Fruit fly (Drosophila melanogaster) whole organism, embryonic: ENCODE results near the gene CG3984.

Experiments used
- B-H2 ChIP-seq: fragments of 200-800 bp; sonication (Bioruptor generic); optimal IDR thresholded peaks from 2 replicates; lab custom pipeline; 2018; ENCODE audit warnings: missing biosample characterization, mild to moderate bottlenecking, missing genetic modification characterization
- Bgb ChIP-seq: fragments of 200-800 bp; sonication (Bioruptor generic); IDR thresholded peaks from 2 replicates; pipeline ENCODE4 v1.3.6; 2022; ENCODE audit warnings: missing biosample characterization, missing genetic modification characterization; ENCODE audit not compliant: partially characterized antibody
- CG10267 ChIP-seq: fragments of 200-800 bp; sonication (Bioruptor generic); optimal IDR thresholded peaks from 2 replicates; lab custom pipeline; 2018; ENCODE audit warnings: missing biosample characterization, mild to moderate bottlenecking, missing genetic modification characterization, moderate library complexity
- CG1233 ChIP-seq: fragments of 200-800 bp; sonication (Bioruptor generic); optimal IDR thresholded peaks from 4 replicates; lab custom pipeline; 2018; ENCODE audit warnings: missing biosample characterization, mild to moderate bottlenecking, missing genetic modification characterization
- CG12744 ChIP-seq: fragments of 200-800 bp; sonication (Bioruptor generic); optimal IDR thresholded peaks from 2 replicates; lab custom pipeline; 2016; ENCODE audit warnings: missing biosample characterization, missing genetic modification characterization
- CG13296 ChIP-seq: fragments of 200-800 bp; sonication (Bioruptor generic); optimal IDR thresholded peaks from 3 replicates; lab custom pipeline; 2018; ENCODE audit warnings: missing biosample characterization, mild to moderate bottlenecking, missing genetic modification characterization
- CG14667 ChIP-seq: fragments of 200-800 bp; sonication (Bioruptor generic); IDR thresholded peaks from 2 replicates; pipeline ENCODE4 v1.3.6; 2022; ENCODE audit warnings: missing biosample characterization, missing genetic modification characterization
- CG14965 ChIP-seq: fragments of 200-800 bp; sonication (Bioruptor generic); optimal IDR thresholded peaks from 2 replicates; lab custom pipeline; 2016; ENCODE audit warnings: missing biosample characterization, missing genetic modification characterization, borderline replicate concordance
- CG15601 ChIP-seq: fragments of 200-800 bp; sonication (Bioruptor generic); optimal IDR thresholded peaks from 3 replicates; lab custom pipeline; 2019; ENCODE audit warnings: missing biosample characterization, mild to moderate bottlenecking, missing genetic modification characterization, moderate library complexity
- CG17186 ChIP-seq: fragments of 200-800 bp; sonication (Bioruptor generic); optimal IDR thresholded peaks from 3 replicates; lab custom pipeline; 2017; ENCODE audit warnings: missing biosample characterization, missing genetic modification reagents, missing genetic modification characterization
- CG17359 ChIP-seq: fragments of 200-800 bp; sonication (Bioruptor generic); optimal IDR thresholded peaks from 3 replicates; lab custom pipeline; 2018; ENCODE audit warnings: missing biosample characterization, mild to moderate bottlenecking, missing genetic modification characterization, moderate library complexity
- CG17912 ChIP-seq: fragments of 200-800 bp; sonication (Bioruptor generic); optimal IDR thresholded peaks from 2 replicates; lab custom pipeline; 2018; ENCODE audit warnings: missing biosample characterization, mild to moderate bottlenecking, missing genetic modification characterization
- CG2116 ChIP-seq: fragments of 200-800 bp; sonication (Bioruptor generic); optimal IDR thresholded peaks from 3 replicates; lab custom pipeline; 2018; ENCODE audit warnings: missing biosample characterization, mild to moderate bottlenecking, missing genetic modification characterization
- CG2129 ChIP-seq: fragments of 200-800 bp; sonication (Bioruptor generic); IDR thresholded peaks from 2 replicates; pipeline ENCODE4 v1.3.6; 2022; ENCODE audit warnings: missing biosample characterization, missing genetic modification characterization; ENCODE audit not compliant: partially characterized antibody
- CG31365 ChIP-seq: fragments of 200-800 bp; sonication (Bioruptor generic); optimal IDR thresholded peaks from 2 replicates; lab custom pipeline; 2018; ENCODE audit warnings: missing biosample characterization, mild to moderate bottlenecking, missing genetic modification characterization
- CG32772 ChIP-seq: fragments of 200-800 bp; sonication (Bioruptor generic); IDR thresholded peaks from 2 replicates; pipeline ENCODE4 v1.3.6; 2022; ENCODE audit warnings: missing biosample characterization, missing genetic modification characterization
- CG6175 ChIP-seq: fragments of 200-800 bp; sonication (Bioruptor generic); IDR thresholded peaks from 3 replicates; pipeline ENCODE4 v1.3.6; 2022; ENCODE audit warnings: missing biosample characterization, missing genetic modification characterization
- CG6689 ChIP-seq: fragments of 200-800 bp; sonication (Bioruptor generic); IDR thresholded peaks from 2 replicates; pipeline ENCODE4 v1.3.6; 2022; ENCODE audit warnings: missing biosample characterization, missing genetic modification characterization
- CG7556 ChIP-seq: fragments of 200-800 bp; sonication (Bioruptor generic); optimal IDR thresholded peaks from 2 replicates; lab custom pipeline; 2017; ENCODE audit warnings: missing biosample characterization, mild to moderate bottlenecking, missing genetic modification characterization
- CG8765 ChIP-seq: fragments of 200-800 bp; sonication (Bioruptor generic); IDR thresholded peaks from 2 replicates; pipeline ENCODE4 v1.3.6; 2022; ENCODE audit warnings: missing biosample characterization, missing genetic modification characterization
- CG9876 ChIP-seq: fragments of 200-800 bp; sonication (Bioruptor generic); optimal IDR thresholded peaks from 2 replicates; lab custom pipeline; 2016; ENCODE audit warnings: missing biosample characterization, missing genetic modification characterization
- CHES-1-like ChIP-seq: fragments of 200-800 bp; sonication (Bioruptor generic); optimal IDR thresholded peaks from 2 replicates; lab custom pipeline; 2016; ENCODE audit warnings: missing biosample characterization, missing genetic modification characterization
- Doc3 ChIP-seq: fragments of 200-800 bp; sonication (Bioruptor generic); IDR thresholded peaks from 3 replicates; pipeline ENCODE4 v1.3.6; 2022; ENCODE audit warnings: missing biosample characterization, missing genetic modification characterization; ENCODE audit not compliant: partially characterized antibody
- Dref ChIP-seq: fragments of 200-800 bp; sonication (Bioruptor generic); IDR thresholded peaks from 2 replicates; pipeline ENCODE4 v1.3.6; 2022; ENCODE audit warnings: missing biosample characterization, missing genetic modification characterization
- Drgx ChIP-seq: fragments of 200-800 bp; sonication (Bioruptor generic); IDR thresholded peaks from 2 replicates; pipeline ENCODE4 v1.3.6; 2022; ENCODE audit warnings: missing biosample characterization, missing genetic modification characterization
- E2f1 ChIP-seq: fragments of 200-800 bp; sonication (Bioruptor generic); IDR thresholded peaks from 2 replicates; pipeline ENCODE4 v1.3.6; 2022; ENCODE audit warnings: missing biosample characterization, missing genetic modification characterization
- Ets65A ChIP-seq: fragments of 200-800 bp; sonication (Bioruptor generic); peaks from one replicate; lab custom pipeline; 2016; ENCODE audit warnings: missing biosample characterization, missing genetic modification characterization
- Gsc ChIP-seq: fragments of 200-800 bp; sonication (Bioruptor generic); IDR thresholded peaks from 2 replicates; pipeline ENCODE4 v1.3.6; 2022; ENCODE audit warnings: missing biosample characterization, missing genetic modification characterization
- HLH3B ChIP-seq: fragments of 200-800 bp; sonication (Bioruptor generic); IDR thresholded peaks from 2 replicates; pipeline ENCODE4 v1.3.6; 2022; ENCODE audit warnings: missing biosample characterization, missing genetic modification characterization
- Hr3 ChIP-seq: fragments of 200-800 bp; sonication (Bioruptor generic); optimal IDR thresholded peaks from 3 replicates; lab custom pipeline; 2016; ENCODE audit warnings: missing biosample characterization, missing genetic modification characterization
- Lpt ChIP-seq: fragments of >200 bp; optimal IDR thresholded peaks from 2 replicates; lab custom pipeline; 2018; ENCODE audit warnings: missing biosample characterization, missing genetic modification characterization
- MBD-R2 ChIP-seq: fragments of 200-800 bp; sonication (Bioruptor generic); IDR thresholded peaks from 2 replicates; pipeline ENCODE4 v1.3.6; 2022; ENCODE audit warnings: missing biosample characterization, missing genetic modification characterization
- Neu2 ChIP-seq: fragments of 200-800 bp; sonication (Bioruptor generic); optimal IDR thresholded peaks from 3 replicates; lab custom pipeline; 2016; ENCODE audit warnings: missing biosample characterization, missing genetic modification characterization, borderline replicate concordance
- Ptx1 ChIP-seq: fragments of 200-800 bp; sonication (Bioruptor generic); IDR thresholded peaks from 2 replicates; pipeline ENCODE4 v1.3.6; 2022; ENCODE audit warnings: missing biosample characterization, missing genetic modification characterization
- ato ChIP-seq: fragments of 200-800 bp; sonication (Bioruptor generic); IDR thresholded peaks from 2 replicates; pipeline ENCODE4 v1.3.6; 2022; ENCODE audit warnings: missing biosample characterization, missing genetic modification characterization; ENCODE audit not compliant: partially characterized antibody
- chif ChIP-seq, 2 experiments: fragments of 200-800 bp; sonication (Bioruptor generic); optimal IDR thresholded peaks; 3 replicates each; lab custom pipeline; 2016; ENCODE audit warnings: missing biosample characterization in 2 of 2, missing genetic modification characterization in 2 of 2
- crc ChIP-seq: fragments of 200-800 bp; sonication (Bioruptor generic); optimal IDR thresholded peaks from 2 replicates; lab custom pipeline; 2016; ENCODE audit warnings: missing biosample characterization, missing genetic modification characterization
- dimm ChIP-seq: fragments of 200-800 bp; sonication (Bioruptor generic); IDR thresholded peaks from 2 replicates; pipeline ENCODE4 v1.3.6; 2022; ENCODE audit warnings: missing biosample characterization, missing genetic modification characterization
- dpn ChIP-seq, 2 experiments: fragments of 200-800 bp; sonication (Bioruptor generic); optimal IDR thresholded peaks; 3 replicates each; lab custom pipeline; 2016; ENCODE audit warnings: missing biosample characterization in 2 of 2, missing genetic modification characterization in 2 of 2
- esg ChIP-seq: fragments of 200-800 bp; sonication (Bioruptor generic); conservative IDR thresholded peaks from 2 replicates; pipeline ENCODE4 v1.3.6; 2022; ENCODE audit warnings: missing biosample characterization, missing genetic modification characterization
- fd3F ChIP-seq: fragments of 200-800 bp; sonication (Bioruptor generic); optimal IDR thresholded peaks from 2 replicates; lab custom pipeline; 2018; ENCODE audit warnings: missing biosample characterization, mild to moderate bottlenecking, missing genetic modification characterization, moderate library complexity
- fd64A ChIP-seq: fragments of 200-800 bp; sonication (Bioruptor generic); optimal IDR thresholded peaks from 3 replicates; lab custom pipeline; 2018; ENCODE audit warnings: missing biosample characterization, mild to moderate bottlenecking, missing genetic modification characterization
- fru ChIP-seq: fragments of >200 bp; optimal IDR thresholded peaks from 2 replicates; lab custom pipeline; 2017
- nau ChIP-seq: fragments of 200-800 bp; sonication (Bioruptor generic); optimal IDR thresholded peaks from 3 replicates; lab custom pipeline; 2017; ENCODE audit warnings: missing biosample characterization, mild to moderate bottlenecking, missing genetic modification characterization, missing genetic modification reagents
- pnt ChIP-seq: fragments of 200-800 bp; sonication (Bioruptor generic); optimal IDR thresholded peaks from 3 replicates; lab custom pipeline; 2016; ENCODE audit warnings: missing biosample characterization, missing genetic modification characterization
- prd ChIP-seq, 3 experiments: fragments of >200 bp in 2 of 3; fragments of 200-800 bp in 1 of 3; sonication (Bioruptor generic) in 1 of 3; optimal IDR thresholded peaks in 2 of 3; IDR thresholded peaks in 1 of 3; 2 replicates in 2 of 3; 3 replicates in 1 of 3; pipeline versions ENCODE4 v1.3.6 to Lab custom; 2017 to 2022; ENCODE audit warnings: missing biosample characterization in 1 of 3, missing genetic modification characterization in 1 of 3
- sd ChIP-seq: fragments of 200-800 bp; sonication (Bioruptor generic); optimal IDR thresholded peaks from 3 replicates; lab custom pipeline; 2018; ENCODE audit warnings: missing biosample characterization, mild to moderate bottlenecking, missing genetic modification characterization, moderate library complexity
- sens ChIP-seq: fragments of 200-800 bp; sonication (Bioruptor generic); peaks from one replicate; lab custom pipeline; 2016; ENCODE audit warnings: missing biosample characterization, missing genetic modification characterization
- shn ChIP-seq: fragments of 200-800 bp; sonication (Bioruptor generic); optimal IDR thresholded peaks from 3 replicates; lab custom pipeline; 2016; ENCODE audit warnings: missing biosample characterization, missing genetic modification characterization
- tgo ChIP-seq: fragments of 200-800 bp; sonication (Bioruptor generic); IDR thresholded peaks from 3 replicates; pipeline ENCODE4 v1.3.6; 2022; ENCODE audit warnings: missing biosample characterization, missing genetic modification characterization
- wek ChIP-seq: fragments of 200-800 bp; sonication (Bioruptor generic); optimal IDR thresholded peaks from 3 replicates; lab custom pipeline; 2018; ENCODE audit warnings: missing biosample characterization, mild to moderate bottlenecking, missing genetic modification characterization, moderate library complexity
- wor ChIP-seq: fragments of 200-800 bp; sonication (Bioruptor generic); IDR thresholded peaks from 2 replicates; pipeline ENCODE4 v1.3.6; 2022; ENCODE audit warnings: missing biosample characterization, missing genetic modification characterization

The CG3984 gene

DNA sequence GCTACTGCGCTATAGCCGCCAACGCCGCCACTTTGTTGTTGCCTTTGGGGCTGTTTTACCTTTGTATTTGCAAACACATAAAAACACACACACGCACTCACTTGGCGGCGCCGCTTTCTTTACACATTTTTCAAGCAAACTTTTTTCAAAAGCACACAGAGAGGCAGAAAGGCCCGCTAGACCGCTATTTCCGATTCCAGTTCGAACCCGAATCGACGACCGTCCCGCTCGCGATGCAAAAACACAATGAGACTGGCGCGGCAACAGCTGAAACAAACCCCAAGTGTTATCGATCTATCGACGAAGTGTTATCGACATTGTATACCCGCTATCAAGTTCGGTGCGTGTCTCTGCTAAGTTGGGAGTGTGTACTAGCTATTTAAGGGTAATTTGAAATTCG is 5.3 kb upstream of the CG3984 start, which contains the start of gene CG42788 (continued):
- peak; percentile 47 for TF ChIP-seq crc
- TF ChIP-seq Gsc (GFP tag; lab: Robert Waterston, UW): no peak
- no peak for TF ChIP-seq Hr3
- TF ChIP-seq CHES-1-like (GFP tag; lab: Kevin White, UChicago): peak; percentile 76
- TF ChIP-seq CG17912 (GFP tag; lab: Kevin White, UChicago): peak; percentile 88
- no peak for TF ChIP-seq fru (lab: Kevin White, UChicago)
- TF ChIP-seq pnt (GFP tag; lab: Kevin White, UChicago): peak; percentile 39
- no peak for TF ChIP-seq Doc3 (GFP tag; lab: Robert Waterston, UW)
- TF ChIP-seq CG6689 (GFP tag; lab: Robert Waterston, UW): no peak
- peak; percentile 29 for TF ChIP-seq CG17359 (tag; lab: Kevin White, UChicago)
- TF ChIP-seq CG2129 (GFP tag; lab: Robert Waterston, UW): no peak
- TF ChIP-seq Dref (GFP tag; lab: Robert Waterston, UW): no peak
- TF ChIP-seq wek (GFP tag; lab: Kevin White, UChicago): peak; percentile 69
- no peak for TF ChIP-seq ato
- TF ChIP-seq dpn (GFP tag; optimal IDR thresholded peaks at IDR 0.05; lab: Kevin White, UChicago): peak; percentile 59 to 75
- no peak for TF ChIP-seq CG32772
- peak; percentile 32 for TF ChIP-seq nau (GFP tag; lab: Kevin White, UChicago)
- TF ChIP-seq CG7556 (GFP tag; lab: Kevin White, UChicago): peak; percentile 6
- peak; percentile 92 for TF ChIP-seq sd (tag; lab: Kevin White, UChicago)
- TF ChIP-seq CG8765 (GFP tag; lab: Robert Waterston, UW): no peak
- TF ChIP-seq Bgb (GFP tag; lab: Robert Waterston, UW): no peak
- TF ChIP-seq CG31365 (tag; lab: Kevin White, UChicago): no peak
- peak; percentile 76 for TF ChIP-seq shn (GFP tag; lab: Kevin White, UChicago)
- TF ChIP-seq fd3F: peak; percentile 12
- peak; percentile 30 for TF ChIP-seq CG15601 (tag; lab: Kevin White, UChicago)
- TF ChIP-seq E2f1: no peak
- TF ChIP-seq CG17186 (GFP tag; lab: Kevin White, UChicago): peak; percentile 20
- no peak for TF ChIP-seq CG14965
- TF ChIP-seq fd64A (GFP tag; lab: Kevin White, UChicago): peak; percentile 11
- no peak for TF ChIP-seq Neu2 (GFP tag; lab: Kevin White, UChicago)
- no peak for TF ChIP-seq HLH3B
- peak; percentile 22 for TF ChIP-seq CG13296 (GFP tag; lab: Kevin White, UChicago)
- peak; percentile 89 for TF ChIP-seq CG2116 (GFP tag; lab: Kevin White, UChicago)
- peak; percentile 94 for TF ChIP-seq sens (GFP tag; lab: Kevin White, UChicago)
- peak in 1 of 2 experiments; percentile 36 for TF ChIP-seq chif (GFP tag; optimal IDR thresholded peaks at IDR 0.05; lab: Kevin White, UChicago)
- no peak for TF ChIP-seq Lpt (GFP tag; lab: Kevin White, UChicago)
- no peak for TF ChIP-seq dimm (GFP tag; lab: Robert Waterston, UW)
- no peak for TF ChIP-seq wor (GFP tag; lab: Robert Waterston, UW)
- TF ChIP-seq MBD-R2 (GFP tag; lab: Robert Waterston, UW): no peak
- TF ChIP-seq CG1233 (GFP tag; lab: Kevin White, UChicago): no peak
- peak; percentile 50 for TF ChIP-seq CG12744 (GFP tag; lab: Kevin White, UChicago)
- no peak for TF ChIP-seq Ets65A (GFP tag; lab: Kevin White, UChicago)
- no peak for TF ChIP-seq esg (GFP tag; lab: Robert Waterston, UW)
- TF ChIP-seq Drgx (GFP tag; lab: Robert Waterston, UW): no peak
- peak; percentile 57 for TF ChIP-seq CG9876 (GFP tag; lab: Kevin White, UChicago)
- TF ChIP-seq Ptx1 (GFP tag; lab: Robert Waterston, UW): no peak
- no peak for TF ChIP-seq prd (optimal IDR thresholded peaks at IDR 0.05; lab: Kevin White, UChicago)
- no peak for TF ChIP-seq prd (GFP tag; IDR thresholded peaks at IDR 0.05; lab: Robert Waterston, UW)
- TF ChIP-seq CG14667 (GFP tag; lab: Robert Waterston, UW): no peak
- TF ChIP-seq CG10267 (tag; lab: Kevin White, UChicago): peak; percentile 43
- no peak for TF ChIP-seq tgo
- TF ChIP-seq CG6175 (GFP tag; lab: Robert Waterston, UW): no peak
- TF ChIP-seq B-H2 (GFP tag; lab: Kevin White, UChicago): peak; percentile 72
